Worm (Caenorhabditis elegans): ENCODE data around the gene rpac-40.

DNA sequence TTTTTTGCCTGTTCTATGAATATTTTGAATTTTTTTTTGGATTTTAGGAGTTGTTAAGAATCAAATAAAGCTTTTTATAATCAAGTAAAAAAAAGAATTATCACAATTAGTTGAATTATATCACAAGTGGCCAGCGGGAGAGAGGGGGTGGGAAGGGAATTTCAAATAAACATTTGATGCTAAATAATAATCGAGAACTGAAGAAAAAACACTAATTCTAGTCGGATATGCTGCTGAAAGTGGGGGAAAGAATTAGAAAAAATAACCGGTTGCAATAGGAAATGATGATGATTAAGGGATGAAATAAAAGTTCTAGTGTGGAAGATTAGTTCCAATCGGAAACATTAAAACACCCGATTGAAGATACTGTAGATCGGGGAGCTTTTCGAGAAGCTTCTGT lies 18.0 kb upstream of the rpac-40 start:
- TF ChIP-seq nhr-25 (tag; optimal IDR thresholded peaks at IDR 0.05), result no peak
- no peak for TF ChIP-seq tbx-2 (tag; optimal IDR thresholded peaks at IDR 0.05)
